Worm (Caenorhabditis elegans) whole organism, L2 larva: ENCODE data around the gene B0228.8.
A peak's percentile ranks its signal among the peaks of the same experiment; 100 is the strongest.

Experiments
- C34F6.9 ChIP-seq: fragments of 150-350 bp; optimal IDR thresholded peaks from 2 replicates; lab custom pipeline; 2014; ENCODE audit warnings: missing biosample characterization, missing genetic modification characterization
- F13H6.1 ChIP-seq: sonication (generic microtip); optimal IDR thresholded peaks from 2 replicates; lab custom pipeline; 2016; ENCODE audit warnings: missing genetic modification characterization, missing compliant biosample characterization
- R02D3.7 ChIP-seq: fragments of 150-350 bp; optimal IDR thresholded peaks from 2 replicates; lab custom pipeline; 2014; ENCODE audit warnings: missing biosample characterization, missing genetic modification characterization
- Y55F3AM.14 ChIP-seq: fragments of 200-800 bp; sonication (Bioruptor generic); optimal IDR thresholded peaks from 2 replicates; lab custom pipeline; 2018; ENCODE audit warnings: mild to moderate bottlenecking, missing genetic modification characterization, missing compliant biosample characterization
- ZK546.5 ChIP-seq: sonication (generic microtip); optimal IDR thresholded peaks from 2 replicates; lab custom pipeline; 2017; ENCODE audit warnings: missing biosample characterization, missing genetic modification characterization
- aly-2 ChIP-seq: fragments of 150-350 bp; optimal IDR thresholded peaks from 2 replicates; lab custom pipeline; 2014; ENCODE audit warnings: missing biosample characterization, missing genetic modification characterization
- blmp-1 ChIP-seq: sonication (generic microtip); optimal IDR thresholded peaks from 2 replicates; lab custom pipeline; 2017; ENCODE audit warnings: missing genetic modification characterization, mild to moderate bottlenecking, missing compliant biosample characterization, antibody characterized with exemption, moderate library complexity; ENCODE audit not compliant: insufficient read depth
- ceh-16 ChIP-seq: fragments of 150-350 bp; optimal IDR thresholded peaks from 2 replicates; lab custom pipeline; 2014; ENCODE audit warnings: missing biosample characterization, missing genetic modification characterization
- crh-2 ChIP-seq: sonication (generic microtip); optimal IDR thresholded peaks from 2 replicates; lab custom pipeline; 2017; ENCODE audit warnings: missing biosample characterization, missing genetic modification characterization
- dmd-4 ChIP-seq: sonication (generic microtip); optimal IDR thresholded peaks from 2 replicates; lab custom pipeline; 2017; ENCODE audit warnings: missing biosample characterization, missing genetic modification characterization
- egl-27 ChIP-seq: sonication (generic microtip); optimal IDR thresholded peaks from 3 replicates; lab custom pipeline; 2017; ENCODE audit warnings: missing biosample characterization, missing genetic modification reagents, missing genetic modification characterization
- elt-1 ChIP-seq: fragments of 150-350 bp; optimal IDR thresholded peaks from 2 replicates; lab custom pipeline; 2014; ENCODE audit warnings: missing biosample characterization, missing genetic modification characterization
- elt-3 ChIP-seq: sonication (generic microtip); optimal IDR thresholded peaks from 2 replicates; lab custom pipeline; 2017; ENCODE audit warnings: missing biosample characterization, missing genetic modification characterization
- fos-1 ChIP-seq: fragments of 150-350 bp; optimal IDR thresholded peaks from 2 replicates; lab custom pipeline; 2014; ENCODE audit warnings: missing biosample characterization, missing genetic modification characterization
- gmeb-1 ChIP-seq: fragments of 150-350 bp; optimal IDR thresholded peaks from 2 replicates; lab custom pipeline; 2014; ENCODE audit warnings: missing biosample characterization, missing genetic modification characterization
- lsy-2 ChIP-seq, 2 experiments: fragments of 150-350 bp in 1 of 2; sonication (generic microtip) in 1 of 2; optimal IDR thresholded peaks; 2 replicates each; lab custom pipeline; 2014 to 2017; ENCODE audit warnings: missing biosample characterization in 2 of 2, missing genetic modification characterization in 2 of 2
- mab-5 ChIP-seq: fragments of 150-350 bp; optimal IDR thresholded peaks from 2 replicates; lab custom pipeline; 2014; ENCODE audit warnings: missing biosample characterization, missing genetic modification characterization
- mbf-1 ChIP-seq: sonication (generic microtip); optimal IDR thresholded peaks from 2 replicates; lab custom pipeline; 2017; ENCODE audit warnings: missing biosample characterization, missing genetic modification characterization
- mdl-1 ChIP-seq, 2 experiments: fragments of 150-350 bp in 1 of 2; sonication (generic microtip) in 1 of 2; optimal IDR thresholded peaks; 2 replicates each; lab custom pipeline; 2017; ENCODE audit warnings: missing biosample characterization in 2 of 2, missing genetic modification characterization in 2 of 2
- nhr-10 ChIP-seq: sonication (generic microtip); optimal IDR thresholded peaks from 2 replicates; lab custom pipeline; 2017; ENCODE audit warnings: missing biosample characterization, missing genetic modification characterization
- nhr-12 ChIP-seq: fragments of 150-350 bp; optimal IDR thresholded peaks from 2 replicates; lab custom pipeline; 2014; ENCODE audit warnings: missing biosample characterization, missing genetic modification characterization
- nhr-21 ChIP-seq: fragments of 150-350 bp; optimal IDR thresholded peaks from 2 replicates; lab custom pipeline; 2014; ENCODE audit warnings: missing biosample characterization, missing genetic modification characterization
- nhr-23 ChIP-seq: fragments of 150-350 bp; optimal IDR thresholded peaks from 2 replicates; lab custom pipeline; 2014; ENCODE audit warnings: missing biosample characterization, missing genetic modification reagents, missing genetic modification characterization
- nhr-237 ChIP-seq: fragments of 150-350 bp; optimal IDR thresholded peaks from 2 replicates; lab custom pipeline; 2014; ENCODE audit warnings: missing biosample characterization, missing genetic modification characterization
- nhr-25 ChIP-seq: fragments of 150-350 bp; sonication (generic microtip); optimal IDR thresholded peaks from 3 replicates; lab custom pipeline; 2014; ENCODE audit warnings: missing biosample characterization, missing genetic modification characterization
- nhr-77 ChIP-seq: fragments of 150-350 bp; optimal IDR thresholded peaks from 2 replicates; lab custom pipeline; 2014; ENCODE audit warnings: missing biosample characterization, missing genetic modification characterization
- peb-1 ChIP-seq: fragments of 150-350 bp; optimal IDR thresholded peaks from 2 replicates; lab custom pipeline; 2014; ENCODE audit warnings: missing biosample characterization, missing genetic modification characterization
- skn-1 ChIP-seq: sonication (generic microtip); optimal IDR thresholded peaks from 2 replicates; lab custom pipeline; 2017; ENCODE audit warnings: missing biosample characterization, missing genetic modification characterization
- sma-3 ChIP-seq: sonication (generic microtip); optimal IDR thresholded peaks from 2 replicates; lab custom pipeline; 2016; ENCODE audit warnings: missing genetic modification reagents, missing genetic modification characterization, missing compliant biosample characterization
- sma-9 ChIP-seq, 2 experiments: fragments of 150-350 bp in 1 of 2; sonication (generic microtip) in 1 of 2; optimal IDR thresholded peaks; 2 replicates each; lab custom pipeline; 2014 to 2016; ENCODE audit warnings: missing genetic modification characterization in 2 of 2, mild to moderate bottlenecking in 1 of 2, missing biosample characterization in 1 of 2, missing compliant biosample characterization in 1 of 2, missing genetic modification reagents in 1 of 2, moderate library complexity in 1 of 2
- snpc-4 ChIP-seq: fragments of 150-350 bp; optimal IDR thresholded peaks from 2 replicates; lab custom pipeline; 2014; ENCODE audit warnings: missing biosample characterization, missing genetic modification characterization
- unc-39 ChIP-seq: fragments of 150-350 bp; optimal IDR thresholded peaks from 2 replicates; lab custom pipeline; 2014; ENCODE audit warnings: missing biosample characterization, missing genetic modification characterization
- unc-55 ChIP-seq: fragments of 150-350 bp; sonication (generic microtip); optimal IDR thresholded peaks from 3 replicates; lab custom pipeline; 2014; ENCODE audit warnings: missing biosample characterization, missing genetic modification reagents, missing genetic modification characterization
- ztf-11 ChIP-seq: sonication (generic microtip); optimal IDR thresholded peaks from 2 replicates; lab custom pipeline; 2017; ENCODE audit warnings: missing biosample characterization, missing genetic modification characterization
- ztf-4 ChIP-seq: fragments of 150-350 bp; optimal IDR thresholded peaks from 2 replicates; lab custom pipeline; 2014; ENCODE audit warnings: missing biosample characterization, missing genetic modification characterization

Gene B0228.8

DNA sequence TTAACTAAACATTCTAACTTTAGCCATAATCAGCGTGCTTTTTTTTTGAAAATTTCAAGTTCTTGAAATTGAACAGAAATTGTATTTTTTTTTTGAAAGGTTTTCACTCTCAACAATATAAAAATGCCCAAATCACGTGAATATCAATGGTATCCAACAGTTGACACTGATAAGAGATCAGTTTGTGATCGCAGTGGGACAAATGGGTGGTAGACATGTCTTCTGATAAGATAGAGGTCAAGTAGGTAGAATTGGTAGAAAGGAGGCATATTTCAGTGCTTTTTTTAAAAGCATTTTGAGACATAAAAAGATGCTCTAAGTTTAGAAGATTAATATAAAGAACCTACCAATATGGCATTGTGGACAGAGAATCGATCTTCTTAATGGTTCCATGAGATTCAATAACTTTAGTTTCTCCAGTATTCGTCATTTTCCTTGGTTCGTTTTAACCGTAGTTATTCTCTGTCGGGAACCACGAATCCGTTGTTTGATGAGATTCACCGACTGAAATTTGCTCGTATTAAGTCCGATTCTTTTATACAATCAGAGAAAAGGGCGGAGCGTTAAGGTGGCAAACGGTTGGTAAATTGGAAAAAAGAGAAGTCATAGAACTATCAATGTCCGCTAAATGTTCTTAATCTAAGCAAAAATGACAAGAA, 16.1 kb upstream of the B0228.8 start, which contains the start of gene mthf-1:
Gene mthf-1 (minus strand): TSS at position 504 of the 659 bp plus-strand sequence.
- no peak for TF ChIP-seq snpc-4 (tag; lab: Kevin White, UChicago)
- TF ChIP-seq ceh-16: no peak
- peak; percentile 37 for TF ChIP-seq sma-3 (GFP tag; lab: Kevin White, UChicago)
- TF ChIP-seq ZK546.5 (tag; lab: Kevin White, UChicago): no peak
- TF ChIP-seq nhr-77 (tag; lab: Kevin White, UChicago): no peak
- no peak for TF ChIP-seq skn-1 (tag; lab: Kevin White, UChicago)
- TF ChIP-seq gmeb-1 (tag; lab: Kevin White, UChicago): no peak
- TF ChIP-seq dmd-4: no peak
- no peak for TF ChIP-seq mbf-1 (tag; lab: Kevin White, UChicago)
- TF ChIP-seq mdl-1 (tag; optimal IDR thresholded peaks at IDR 0.05; lab: Kevin White, UChicago): no peak
- TF ChIP-seq elt-3 (tag; lab: Kevin White, UChicago): no peak
- TF ChIP-seq ztf-11: no peak
- no peak for TF ChIP-seq R02D3.7 (tag; lab: Kevin White, UChicago)
- TF ChIP-seq crh-2: peak; percentile 47
- no peak for TF ChIP-seq nhr-23
- no peak for TF ChIP-seq unc-55 (GFP tag; lab: Kevin White, UChicago)
- peak; percentile 26 for TF ChIP-seq nhr-25 (tag; lab: Kevin White, UChicago)
- peak; percentile 65 for TF ChIP-seq fos-1 (tag; lab: Kevin White, UChicago)
- TF ChIP-seq Y55F3AM.14 (GFP tag; lab: Kevin White, UChicago): no peak
- no peak for TF ChIP-seq nhr-237 (tag; lab: Kevin White, UChicago)
- TF ChIP-seq nhr-10: no peak
- no peak for TF ChIP-seq C34F6.9
- no peak for TF ChIP-seq egl-27 (tag; lab: Kevin White, UChicago)
- no peak for TF ChIP-seq blmp-1 (tag; lab: Kevin White, UChicago)
- peak; percentile 45 for TF ChIP-seq nhr-21
- TF ChIP-seq lsy-2 (tag; optimal IDR thresholded peaks at IDR 0.05; lab: Kevin White, UChicago): peak in 1 of 2 experiments; percentile 5
- peak; percentile 71 for TF ChIP-seq sma-9 (GFP tag; optimal IDR thresholded peaks at IDR 0.05; lab: Kevin White, UChicago)
- TF ChIP-seq sma-9 (tag; optimal IDR thresholded peaks at IDR 0.05; lab: Kevin White, UChicago): no peak
- no peak for TF ChIP-seq unc-39 (tag; lab: Kevin White, UChicago)
- peak; percentile 24 for TF ChIP-seq F13H6.1 (tag; lab: Kevin White, UChicago)
- TF ChIP-seq, all 48 proteins: peak for 8

- TF ChIP-seq nhr-25 (tag; lab: Kevin White, UChicago) (no peak), nhr-21 (peak; percentile 2), skn-1 (tag; lab: Kevin White, UChicago) (no peak), gmeb-1 (tag; lab: Kevin White, UChicago) (peak; percentile 12), fos-1 (tag; lab: Kevin White, UChicago) (peak; percentile 82), sma-9 (GFP tag; optimal IDR thresholded peaks at IDR 0.05; lab: Kevin White, UChicago) (peak; percentile 85), sma-9 (tag; optimal IDR thresholded peaks at IDR 0.05; lab: Kevin White, UChicago) (no peak), nhr-77 (tag; lab: Kevin White, UChicago) (no peak), ztf-4 (tag; lab: Kevin White, UChicago) (no peak), sma-3 (GFP tag; lab: Kevin White, UChicago) (peak; percentile 2), crh-2 (peak; percentile 50), egl-27 (tag; lab: Kevin White, UChicago) (peak; percentile 29)
Observed at ce11 chrII:7776715-7777114, 15.4 kb upstream of the B0228.8 start.

ce11 chrII:7776232-7776631, 14.9 kb upstream of the B0228.8 start:
- no peak for TF ChIP-seq mdl-1 (tag; optimal IDR thresholded peaks at IDR 0.05; lab: Kevin White, UChicago)
- TF ChIP-seq nhr-25 (tag; lab: Kevin White, UChicago): peak; percentile 21

DNA sequence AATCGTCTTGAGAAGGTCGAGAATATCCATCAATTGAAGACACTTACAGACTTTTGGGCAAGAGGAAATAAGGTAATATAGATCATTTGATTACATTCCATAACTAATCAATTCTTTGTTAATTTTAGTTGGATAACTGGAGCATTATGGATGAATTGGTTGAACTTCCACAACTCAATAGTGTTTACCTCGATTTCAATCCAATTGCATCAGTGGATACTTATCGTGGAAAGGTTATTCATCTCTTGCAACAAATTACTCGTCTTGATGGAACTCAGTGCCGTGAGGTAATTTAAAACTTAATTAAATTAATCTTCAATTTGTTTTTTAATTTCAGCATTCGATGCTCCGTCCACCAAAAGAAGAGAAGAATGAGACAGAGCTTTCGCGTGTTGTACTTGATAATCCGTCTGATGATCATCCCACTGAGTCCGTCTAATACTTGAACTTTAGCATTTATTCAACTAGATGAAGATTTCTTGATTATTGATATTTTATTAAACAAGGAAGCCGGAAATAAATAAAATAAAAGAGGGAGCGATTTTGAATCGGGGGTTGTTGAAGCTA, 12.2 kb upstream of the B0228.8 start:
- peak; percentile 20 for TF ChIP-seq sma-3 (GFP tag; lab: Kevin White, UChicago)
- no peak for TF ChIP-seq R02D3.7 (tag; lab: Kevin White, UChicago)
- TF ChIP-seq nhr-12 (tag; lab: Kevin White, UChicago): no peak
- no peak for TF ChIP-seq Y55F3AM.14 (GFP tag; lab: Kevin White, UChicago)
- no peak for TF ChIP-seq ztf-11
- no peak for TF ChIP-seq elt-1 (tag; lab: Kevin White, UChicago)
- no peak for TF ChIP-seq dmd-4
- TF ChIP-seq peb-1 (tag; lab: Kevin White, UChicago): no peak
- TF ChIP-seq elt-3 (tag; lab: Kevin White, UChicago): no peak
- TF ChIP-seq skn-1 (tag; lab: Kevin White, UChicago): no peak
- TF ChIP-seq aly-2 (tag; lab: Kevin White, UChicago): no peak
- TF ChIP-seq nhr-25 (tag; lab: Kevin White, UChicago): peak; percentile 33
- TF ChIP-seq nhr-77 (tag; lab: Kevin White, UChicago): no peak
- TF ChIP-seq ceh-16: no peak
- TF ChIP-seq mab-5: no peak
